Worm (Caenorhabditis elegans) whole organism, L4 larva: ENCODE measurements around the gene spp-5.

Experiments
- D1046.2 ChIP-seq: fragments of 200-800 bp; sonication (Bioruptor generic); IDR thresholded peaks from 2 replicates; pipeline ENCODE4 v1.3.6; 2022; ENCODE audit warnings: missing genetic modification characterization, missing compliant biosample characterization
- F44E2.7 ChIP-seq: fragments of 200-800 bp; sonication (Bioruptor generic); IDR thresholded peaks from 2 replicates; pipeline ENCODE4 v2.1.2; 2022; ENCODE audit warnings: missing genetic modification characterization, missing compliant biosample characterization
- R02D3.7 ChIP-seq: fragments of 150-350 bp; sonication (generic microtip); optimal IDR thresholded peaks from 3 replicates; lab custom pipeline; 2014; ENCODE audit warnings: missing biosample characterization, missing genetic modification characterization
- Y105C5A.15 ChIP-seq: fragments of 200-800 bp; sonication (Bioruptor generic); IDR thresholded peaks from 2 replicates; pipeline ENCODE4 v1.3.6; 2022; ENCODE audit warnings: missing genetic modification characterization, missing compliant biosample characterization
- Y5F2A.4 ChIP-seq: fragments of 200-800 bp; sonication (Bioruptor generic); optimal IDR thresholded peaks from 2 replicates; lab custom pipeline; 2018; ENCODE audit warnings: mild to moderate bottlenecking, missing genetic modification characterization, missing compliant biosample characterization
- ZK337.2 ChIP-seq: fragments of 200-800 bp; sonication (Bioruptor generic); IDR thresholded peaks from 2 replicates; pipeline ENCODE4 v1.3.6; 2022; ENCODE audit warnings: missing genetic modification reagents, missing genetic modification characterization, missing compliant biosample characterization
- ZK546.5 ChIP-seq, 2 experiments: sonication (generic microtip); optimal IDR thresholded peaks; 2 replicates each; lab custom pipeline; 2017; ENCODE audit warnings: missing biosample characterization in 2 of 2, missing genetic modification characterization in 2 of 2
- attf-4 ChIP-seq: sonication (generic microtip); optimal IDR thresholded peaks from 3 replicates; lab custom pipeline; 2017; ENCODE audit warnings: missing biosample characterization, missing genetic modification characterization
- ceh-28 ChIP-seq: fragments of 150-350 bp; optimal IDR thresholded peaks from 2 replicates; lab custom pipeline; 2014; ENCODE audit warnings: missing biosample characterization, missing genetic modification reagents, missing genetic modification characterization
- ceh-44 ChIP-seq: fragments of 200-800 bp; sonication (Bioruptor generic); IDR thresholded peaks from 2 replicates; pipeline ENCODE4 v1.3.6; 2022; ENCODE audit warnings: missing genetic modification reagents, missing genetic modification characterization, missing compliant biosample characterization
- ceh-62 ChIP-seq: sonication (generic microtip); optimal IDR thresholded peaks from 2 replicates; lab custom pipeline; 2017; ENCODE audit warnings: missing biosample characterization, missing genetic modification characterization
- ces-1 ChIP-seq: fragments of 150-350 bp; sonication (generic microtip); optimal IDR thresholded peaks from 4 replicates; lab custom pipeline; 2014; ENCODE audit warnings: missing biosample characterization, missing genetic modification reagents, missing genetic modification characterization
- daf-12 ChIP-seq: fragments of 150-350 bp; optimal IDR thresholded peaks from 2 replicates; lab custom pipeline; 2014; ENCODE audit warnings: missing biosample characterization, missing genetic modification reagents, missing genetic modification characterization
- daf-16 ChIP-seq, 3 experiments: sonication (generic microtip); optimal IDR thresholded peaks; 2 replicates each; lab custom pipeline; 2016 to 2017; ENCODE audit warnings: missing genetic modification characterization in 3 of 3, missing genetic modification reagents in 3 of 3, mild to moderate bottlenecking in 2 of 3, missing compliant biosample characterization in 2 of 3, missing biosample characterization in 1 of 3, moderate library complexity in 1 of 3
- daf-19 ChIP-seq: fragments of 200-800 bp; sonication (Bioruptor generic); conservative IDR thresholded peaks from 2 replicates; pipeline ENCODE4 v1.3.6; 2022; ENCODE audit warnings: missing genetic modification characterization, missing compliant biosample characterization
- dmd-8 ChIP-seq: fragments of 200-800 bp; sonication (Bioruptor generic); IDR thresholded peaks from 2 replicates; pipeline ENCODE4 v1.3.6; 2022; ENCODE audit warnings: missing genetic modification characterization, missing compliant biosample characterization
- dve-1 ChIP-seq: sonication (generic microtip); optimal IDR thresholded peaks from 2 replicates; lab custom pipeline; 2017; ENCODE audit warnings: antibody characterized with exemption, mild to moderate bottlenecking, missing genetic modification characterization, missing compliant biosample characterization; ENCODE audit not compliant: insufficient read depth
- egl-27 ChIP-seq: sonication (generic microtip); optimal IDR thresholded peaks from 3 replicates; lab custom pipeline; 2017; ENCODE audit warnings: missing biosample characterization, missing genetic modification reagents, missing genetic modification characterization
- egl-43 ChIP-seq: fragments of 200-800 bp; sonication (Bioruptor generic); IDR thresholded peaks from 2 replicates; pipeline ENCODE4 v1.3.6; 2022; ENCODE audit warnings: missing genetic modification reagents, missing genetic modification characterization, missing compliant biosample characterization
- fkh-10 ChIP-seq: fragments of 150-350 bp; optimal IDR thresholded peaks from 2 replicates; lab custom pipeline; 2014; ENCODE audit warnings: missing biosample characterization, missing genetic modification reagents, missing genetic modification characterization
- hif-1 ChIP-seq, 2 experiments: sonication (generic microtip); optimal IDR thresholded peaks; 2 replicates each; lab custom pipeline; 2016 to 2017; ENCODE audit warnings: missing compliant biosample characterization in 2 of 2, missing genetic modification characterization in 2 of 2, missing genetic modification reagents in 2 of 2, missing genotype in 2 of 2, mild to moderate bottlenecking in 1 of 2
- hlh-11 ChIP-seq: fragments of 200-800 bp; sonication (Bioruptor generic); optimal IDR thresholded peaks from 2 replicates; lab custom pipeline; 2018; ENCODE audit warnings: mild to moderate bottlenecking, missing genetic modification characterization, missing compliant biosample characterization
- hlh-30 ChIP-seq: sonication (generic microtip); optimal IDR thresholded peaks from 2 replicates; lab custom pipeline; 2017; ENCODE audit warnings: antibody characterized with exemption, mild to moderate bottlenecking, missing genetic modification characterization, missing compliant biosample characterization; ENCODE audit not compliant: insufficient read depth
- hmg-1.1 ChIP-seq: fragments of 200-800 bp; sonication (Bioruptor generic); IDR thresholded peaks from 2 replicates; pipeline ENCODE4 v1.3.6; 2022; ENCODE audit warnings: missing genetic modification reagents, missing genetic modification characterization, missing compliant biosample characterization
- lim-7 ChIP-seq: fragments of 200-800 bp; sonication (Bioruptor generic); IDR thresholded peaks from 2 replicates; pipeline ENCODE4 v1.3.6; 2022; ENCODE audit warnings: missing genetic modification characterization, missing compliant biosample characterization
- lin-13 ChIP-seq: fragments of 150-350 bp; optimal IDR thresholded peaks from 2 replicates; lab custom pipeline; 2014; ENCODE audit warnings: missing biosample characterization, missing genetic modification reagents, missing genetic modification characterization
- lin-29 ChIP-seq: fragments of 200-800 bp; sonication (Bioruptor generic); IDR thresholded peaks from 2 replicates; pipeline ENCODE4 v1.3.6; 2022; ENCODE audit warnings: missing genetic modification reagents, missing genetic modification characterization, missing compliant biosample characterization
- lin-38 ChIP-seq: fragments of 200-800 bp; sonication (Bioruptor generic); IDR thresholded peaks from 2 replicates; pipeline ENCODE4 v1.3.6; 2022; ENCODE audit warnings: missing genetic modification reagents, missing genetic modification characterization, missing compliant biosample characterization
- lsy-2 ChIP-seq, 2 experiments: fragments of 150-350 bp in 1 of 2; sonication (generic microtip) in 1 of 2; optimal IDR thresholded peaks; 2 replicates each; lab custom pipeline; 2014 to 2017; ENCODE audit warnings: missing biosample characterization in 2 of 2, missing genetic modification characterization in 2 of 2
- mep-1 ChIP-seq: fragments of 150-350 bp; sonication (generic microtip); optimal IDR thresholded peaks from 3 replicates; lab custom pipeline; 2014; ENCODE audit warnings: missing biosample characterization, missing genetic modification characterization
- mes-2 ChIP-seq: sonication (generic microtip); optimal IDR thresholded peaks from 2 replicates; lab custom pipeline; 2016; ENCODE audit warnings: missing genotype, mild to moderate bottlenecking, missing genetic modification characterization, missing compliant biosample characterization; ENCODE audit not compliant: poor library complexity, severe bottlenecking
- mxl-2 ChIP-seq: fragments of 200-800 bp; sonication (Bioruptor generic); conservative IDR thresholded peaks from 2 replicates; pipeline ENCODE4 v1.3.6; 2022; ENCODE audit warnings: missing genetic modification reagents, missing genetic modification characterization, missing compliant biosample characterization
- nhr-10 ChIP-seq: fragments of 150-350 bp; optimal IDR thresholded peaks from 2 replicates; lab custom pipeline; 2014; ENCODE audit warnings: missing biosample characterization, missing genetic modification characterization
- nhr-102 ChIP-seq: sonication (generic microtip); optimal IDR thresholded peaks from 2 replicates; lab custom pipeline; 2016; ENCODE audit warnings: mild to moderate bottlenecking, missing genetic modification characterization, moderate library complexity, missing compliant biosample characterization
- nhr-111 ChIP-seq: fragments of 200-800 bp; sonication (Bioruptor generic); optimal IDR thresholded peaks from 2 replicates; lab custom pipeline; 2018; ENCODE audit warnings: mild to moderate bottlenecking, missing genetic modification characterization, missing compliant biosample characterization
- nhr-25 ChIP-seq: sonication (generic microtip); optimal IDR thresholded peaks from 2 replicates; lab custom pipeline; 2017; ENCODE audit warnings: missing genetic modification characterization, mild to moderate bottlenecking, missing compliant biosample characterization, antibody characterized with exemption, moderate library complexity, borderline replicate concordance; ENCODE audit not compliant: insufficient read depth
- nhr-42 ChIP-seq: fragments of 200-800 bp; sonication (Bioruptor generic); IDR thresholded peaks from 2 replicates; pipeline ENCODE4 v1.3.6; 2022; ENCODE audit warnings: missing genetic modification characterization, missing compliant biosample characterization
- nhr-76 ChIP-seq: fragments of 150-350 bp; optimal IDR thresholded peaks from 2 replicates; lab custom pipeline; 2014; ENCODE audit warnings: missing biosample characterization, missing genetic modification characterization
- nhr-77 ChIP-seq: fragments of 150-350 bp; optimal IDR thresholded peaks from 2 replicates; lab custom pipeline; 2014; ENCODE audit warnings: missing biosample characterization, missing genetic modification characterization
- php-3 ChIP-seq: fragments of 200-800 bp; sonication (Bioruptor generic); IDR thresholded peaks from 2 replicates; pipeline ENCODE4 v1.3.6; 2022; ENCODE audit warnings: missing genetic modification reagents, missing genetic modification characterization, missing compliant biosample characterization
- pqm-1 ChIP-seq: sonication (generic microtip); optimal IDR thresholded peaks from 2 replicates; lab custom pipeline; 2017; ENCODE audit warnings: missing biosample characterization, missing genetic modification characterization
- saeg-2 ChIP-seq: fragments of 200-800 bp; sonication (Bioruptor generic); IDR thresholded peaks from 2 replicates; pipeline ENCODE4 v1.3.6; 2022; ENCODE audit warnings: missing genetic modification reagents, missing genetic modification characterization, missing compliant biosample characterization
- sdz-12 ChIP-seq: fragments of 200-800 bp; sonication (Bioruptor generic); optimal IDR thresholded peaks from 2 replicates; lab custom pipeline; 2018; ENCODE audit warnings: mild to moderate bottlenecking, missing genetic modification characterization, missing compliant biosample characterization
- skn-1 ChIP-seq: fragments of 150-350 bp; optimal IDR thresholded peaks from 2 replicates; lab custom pipeline; 2014; ENCODE audit warnings: missing biosample characterization, missing genetic modification characterization
- spr-1 ChIP-seq: sonication (generic microtip); optimal IDR thresholded peaks from 2 replicates; lab custom pipeline; 2016; ENCODE audit warnings: mild to moderate bottlenecking, missing genetic modification characterization, missing compliant biosample characterization
- tag-97 ChIP-seq: fragments of 200-800 bp; sonication (Bioruptor generic); IDR thresholded peaks from 2 replicates; pipeline ENCODE4 v1.3.6; 2022; ENCODE audit warnings: missing genetic modification characterization, missing compliant biosample characterization
- tra-1 ChIP-seq: fragments of 200-800 bp; sonication (Bioruptor generic); IDR thresholded peaks from 2 replicates; pipeline ENCODE4 v1.3.6; 2022; ENCODE audit warnings: missing genetic modification reagents, missing genetic modification characterization, missing compliant biosample characterization
- zfp-2 ChIP-seq: sonication (generic microtip); optimal IDR thresholded peaks from 2 replicates; lab custom pipeline; 2016; ENCODE audit warnings: mild to moderate bottlenecking, missing genetic modification characterization, missing compliant biosample characterization
- zip-11 ChIP-seq: fragments of 200-800 bp; sonication (Bioruptor generic); IDR thresholded peaks from 2 replicates; pipeline ENCODE4 v1.3.6; 2022; ENCODE audit warnings: missing genetic modification characterization, missing compliant biosample characterization

Gene spp-5

ce11 chrX:7305520-7306186 is 14.5 kb downstream of the spp-5 start, which contains the start of gene sur-5 (continued):
- TF ChIP-seq daf-19 = no peak
- no peak for TF ChIP-seq ceh-62
- peak; percentile 20 for TF ChIP-seq nhr-77 (tag; lab: Kevin White, UChicago)
- no peak for TF ChIP-seq mes-2 (tag; lab: Kevin White, UChicago)
- peak; percentile 52 for TF ChIP-seq nhr-102 (tag; lab: Kevin White, UChicago)
- TF ChIP-seq skn-1 (tag; lab: Kevin White, UChicago) = no peak
- no peak for TF ChIP-seq fkh-10 (GFP tag; lab: Kevin White, UChicago)
- no peak for TF ChIP-seq zip-11 (GFP tag; lab: Robert Waterston, UW)
- no peak for TF ChIP-seq F44E2.7
- TF ChIP-seq lin-29 (GFP tag; lab: Robert Waterston, UW) = no peak
- no peak for TF ChIP-seq ceh-44 (GFP tag; lab: Robert Waterston, UW)
- TF ChIP-seq lin-38 = no peak
- no peak for TF ChIP-seq lim-7 (GFP tag; lab: Robert Waterston, UW)

ce11 chrX:7303115-7303514 is 17.0 kb downstream of the spp-5 start:
- no peak for TF ChIP-seq ZK337.2 (GFP tag; lab: Robert Waterston, UW)
- no peak for TF ChIP-seq hlh-30 (tag; lab: Kevin White, UChicago)
- TF ChIP-seq ZK546.5 (tag; optimal IDR thresholded peaks at IDR 0.05; lab: Kevin White, UChicago) = no peak
- no peak for TF ChIP-seq attf-4 (tag; lab: Kevin White, UChicago)
- 0 out of 2 replicates have a peak, but pooled peaks have one; percentile 7 for TF ChIP-seq tra-1
- no peak for TF ChIP-seq egl-43
- TF ChIP-seq ces-1 (GFP tag; lab: Kevin White, UChicago) = no peak
- no peak for TF ChIP-seq saeg-2 (GFP tag; lab: Robert Waterston, UW)
- peak; percentile 47; the same call in 1 of the 2 replicates for TF ChIP-seq php-3 (GFP tag; lab: Robert Waterston, UW)
- TF ChIP-seq Y5F2A.4 (GFP tag; lab: Kevin White, UChicago) = no peak
- no peak for TF ChIP-seq spr-1 (tag; lab: Kevin White, UChicago)
- TF ChIP-seq D1046.2 (GFP tag; lab: Robert Waterston, UW) = no peak
- TF ChIP-seq hif-1 (tag; optimal IDR thresholded peaks at IDR 0.05; lab: Kevin White, UChicago) = no peak
- TF ChIP-seq R02D3.7 (tag; lab: Kevin White, UChicago) = no peak
- TF ChIP-seq nhr-10 (tag; lab: Kevin White, UChicago) = no peak
- no peak for TF ChIP-seq daf-12
- no peak for TF ChIP-seq mep-1
- peak; percentile 65 for TF ChIP-seq dve-1 (tag; lab: Kevin White, UChicago)
- no peak for TF ChIP-seq skn-1 (tag; lab: Kevin White, UChicago)
- TF ChIP-seq zfp-2 (tag; lab: Kevin White, UChicago) = no peak
- TF ChIP-seq nhr-111 (GFP tag; lab: Kevin White, UChicago) = no peak
- no peak for TF ChIP-seq daf-19
- TF ChIP-seq hmg-1.1 (GFP tag; lab: Robert Waterston, UW) = no peak
- peak; percentile 34 for TF ChIP-seq hlh-11
- TF ChIP-seq egl-27 (tag; lab: Kevin White, UChicago) = no peak
- TF ChIP-seq Y105C5A.15 = no peak
- no peak for TF ChIP-seq lin-13 (GFP tag; lab: Kevin White, UChicago)
- TF ChIP-seq nhr-76 = no peak
- no peak for TF ChIP-seq lsy-2 (tag; optimal IDR thresholded peaks at IDR 0.05; lab: Kevin White, UChicago)
- TF ChIP-seq pqm-1 (tag; lab: Kevin White, UChicago) = peak; percentile 48
- no peak for TF ChIP-seq sdz-12 (GFP tag; lab: Kevin White, UChicago)
- TF ChIP-seq ceh-28 (tag; lab: Kevin White, UChicago) = no peak
- no peak for TF ChIP-seq mxl-2 (GFP tag; lab: Robert Waterston, UW)
- no peak for TF ChIP-seq dmd-8
- no peak for TF ChIP-seq tag-97 (GFP tag; lab: Robert Waterston, UW)
- no peak for TF ChIP-seq daf-16 (GFP tag; optimal IDR thresholded peaks at IDR 0.05; lab: Kevin White, UChicago)
- TF ChIP-seq daf-16 (tag; optimal IDR thresholded peaks at IDR 0.05; lab: Kevin White, UChicago) = peak; percentile 46
- TF ChIP-seq nhr-42 (GFP tag; lab: Robert Waterston, UW) = no peak
- TF ChIP-seq nhr-25 (tag; lab: Kevin White, UChicago) = no peak
